Worm (Caenorhabditis elegans) whole organism, mixed stage, embryonic: ENCODE results near the gene F46C8.8.

Experiments
- M03D4.4 ChIP-seq: sonication (generic microtip); optimal IDR thresholded peaks from 2 replicates; lab custom pipeline; 2017; ENCODE audit warnings: mild to moderate bottlenecking, missing genetic modification characterization, missing compliant biosample characterization
- bed-3 ChIP-seq: fragments of 200-800 bp; sonication (Bioruptor generic); optimal IDR thresholded peaks from 3 replicates; lab custom pipeline; 2018; ENCODE audit warnings: mild to moderate bottlenecking, missing genetic modification characterization, moderate library complexity, missing compliant biosample characterization
- blmp-1 ChIP-seq: fragments of 150-350 bp; optimal IDR thresholded peaks from 2 replicates; lab custom pipeline; 2014; ENCODE audit warnings: missing biosample characterization, missing genetic modification characterization
- ceh-39 ChIP-seq: fragments of 150-350 bp; optimal IDR thresholded peaks from 2 replicates; lab custom pipeline; 2014; ENCODE audit warnings: missing biosample characterization, missing genetic modification characterization
- ceh-43 ChIP-seq: fragments of 200-800 bp; sonication (Bioruptor generic); optimal IDR thresholded peaks from 2 replicates; lab custom pipeline; 2018; ENCODE audit warnings: mild to moderate bottlenecking, missing genetic modification characterization, moderate library complexity, missing compliant biosample characterization
- ceh-83 ChIP-seq: fragments of 200-800 bp; sonication (Bioruptor generic); optimal IDR thresholded peaks from 2 replicates; lab custom pipeline; 2018; ENCODE audit warnings: mild to moderate bottlenecking, missing genetic modification characterization, missing compliant biosample characterization
- ces-1 ChIP-seq: fragments of 150-350 bp; optimal IDR thresholded peaks from 2 replicates; lab custom pipeline; 2014; ENCODE audit warnings: missing biosample characterization, missing genetic modification reagents, missing genetic modification characterization
- cnd-1 ChIP-seq: fragments of 200-800 bp; sonication (Bioruptor generic); optimal IDR thresholded peaks from 2 replicates; lab custom pipeline; 2018; ENCODE audit warnings: mild to moderate bottlenecking, missing genetic modification characterization, missing compliant biosample characterization
- drap-1 ChIP-seq: fragments of 200-800 bp; sonication (Bioruptor generic); optimal IDR thresholded peaks from 3 replicates; lab custom pipeline; 2018; ENCODE audit warnings: mild to moderate bottlenecking, missing genetic modification characterization, missing compliant biosample characterization
- elt-1 ChIP-seq: sonication (generic microtip); optimal IDR thresholded peaks from 2 replicates; lab custom pipeline; 2017; ENCODE audit warnings: missing genetic modification characterization, mild to moderate bottlenecking, missing compliant biosample characterization, antibody characterized with exemption, moderate library complexity, borderline replicate concordance; ENCODE audit not compliant: insufficient read depth
- elt-3 ChIP-seq: fragments of 150-350 bp; optimal IDR thresholded peaks from 2 replicates; lab custom pipeline; 2014; ENCODE audit warnings: missing biosample characterization, missing genetic modification characterization
- flh-1 ChIP-seq: fragments of 200-800 bp; sonication (Bioruptor generic); optimal IDR thresholded peaks from 2 replicates; lab custom pipeline; 2018; ENCODE audit warnings: mild to moderate bottlenecking, missing genetic modification characterization, moderate library complexity, missing compliant biosample characterization
- ham-2 ChIP-seq: fragments of 200-800 bp; sonication (Bioruptor generic); optimal IDR thresholded peaks from 2 replicates; lab custom pipeline; 2018; ENCODE audit warnings: mild to moderate bottlenecking, missing genetic modification characterization, missing compliant biosample characterization
- hlh-1 ChIP-seq: fragments of 150-350 bp; optimal IDR thresholded peaks from 2 replicates; lab custom pipeline; 2014; ENCODE audit warnings: missing biosample characterization, missing genetic modification reagents, missing genetic modification characterization
- lin-13 ChIP-seq: fragments of 150-350 bp; optimal IDR thresholded peaks from 2 replicates; lab custom pipeline; 2014; ENCODE audit warnings: missing biosample characterization, missing genetic modification characterization
- lin-32 ChIP-seq: fragments of 200-800 bp; sonication (Bioruptor generic); optimal IDR thresholded peaks from 2 replicates; lab custom pipeline; 2018; ENCODE audit warnings: mild to moderate bottlenecking, missing genetic modification characterization, missing compliant biosample characterization
- lsy-2 ChIP-seq: fragments of 150-350 bp; optimal IDR thresholded peaks from 2 replicates; lab custom pipeline; 2014; ENCODE audit warnings: missing biosample characterization, missing genetic modification characterization
- mab-5 ChIP-seq: fragments of 150-350 bp; optimal IDR thresholded peaks from 2 replicates; lab custom pipeline; 2014; ENCODE audit warnings: missing biosample characterization, missing genetic modification characterization
- mep-1 ChIP-seq: fragments of 150-350 bp; optimal IDR thresholded peaks from 2 replicates; lab custom pipeline; 2017; ENCODE audit warnings: missing biosample characterization, missing genetic modification reagents, missing genetic modification characterization, inconsistent platforms
- mls-2 ChIP-seq: sonication (generic microtip); optimal IDR thresholded peaks from 2 replicates; lab custom pipeline; 2016; ENCODE audit warnings: mild to moderate bottlenecking, missing genetic modification characterization, moderate library complexity, missing compliant biosample characterization
- nhr-12 ChIP-seq: fragments of 150-350 bp; optimal IDR thresholded peaks from 2 replicates; lab custom pipeline; 2014; ENCODE audit warnings: missing biosample characterization, missing genetic modification characterization
- nhr-2 ChIP-seq: fragments of 150-350 bp; optimal IDR thresholded peaks from 2 replicates; lab custom pipeline; 2014; ENCODE audit warnings: missing biosample characterization, missing genetic modification characterization
- nhr-237 ChIP-seq: fragments of 150-350 bp; optimal IDR thresholded peaks from 2 replicates; lab custom pipeline; 2014; ENCODE audit warnings: missing biosample characterization, missing genetic modification characterization
- nhr-28 ChIP-seq: fragments of 150-350 bp; optimal IDR thresholded peaks from 2 replicates; lab custom pipeline; 2014; ENCODE audit warnings: missing biosample characterization, missing genetic modification characterization
- nhr-76 ChIP-seq: sonication (generic microtip); optimal IDR thresholded peaks from 2 replicates; lab custom pipeline; 2017; ENCODE audit warnings: missing biosample characterization, missing genetic modification characterization
- pha-4 ChIP-seq: fragments of 150-350 bp; optimal IDR thresholded peaks from 2 replicates; lab custom pipeline; 2018; ENCODE audit warnings: missing biosample characterization, missing genetic modification reagents, missing genetic modification characterization
- snpc-4 ChIP-seq: fragments of 150-350 bp; optimal IDR thresholded peaks from 2 replicates; lab custom pipeline; 2014; ENCODE audit warnings: missing biosample characterization, missing genetic modification characterization
- sptf-1 ChIP-seq: sonication (generic microtip); optimal IDR thresholded peaks from 2 replicates; lab custom pipeline; 2017; ENCODE audit warnings: mild to moderate bottlenecking, missing genetic modification characterization, moderate library complexity, missing compliant biosample characterization
- tbx-8 ChIP-seq: fragments of 200-800 bp; sonication (Bioruptor generic); optimal IDR thresholded peaks from 2 replicates; lab custom pipeline; 2018; ENCODE audit warnings: mild to moderate bottlenecking, missing genetic modification characterization, moderate library complexity, missing compliant biosample characterization
- unc-120 ChIP-seq: sonication (generic microtip); optimal IDR thresholded peaks from 2 replicates; lab custom pipeline; 2017; ENCODE audit warnings: missing genetic modification characterization, missing compliant biosample characterization; ENCODE audit not compliant: poor library complexity, severe bottlenecking
- unc-39 ChIP-seq: fragments of 150-350 bp; optimal IDR thresholded peaks from 2 replicates; lab custom pipeline; 2014; ENCODE audit warnings: missing biosample characterization, missing genetic modification characterization
- zip-8 ChIP-seq: fragments of 150-350 bp; optimal IDR thresholded peaks from 2 replicates; lab custom pipeline; 2014; ENCODE audit warnings: missing biosample characterization, missing genetic modification characterization
- ztf-11 ChIP-seq: fragments of 150-350 bp; optimal IDR thresholded peaks from 2 replicates; lab custom pipeline; 2014; ENCODE audit warnings: missing biosample characterization, missing genetic modification characterization

F46C8.8 gene

ce11 chrX:7562625-7563024, 8.4 kb upstream of the F46C8.8 start, which contains the start of gene sto-1:
sto-1 (plus strand) TSS chrX:7562824.
- TF ChIP-seq elt-3 (tag; lab: Kevin White, UChicago) (no peak), ztf-11 (tag; lab: Kevin White, UChicago) (no peak), ham-2 (GFP tag; lab: Kevin White, UChicago) (no peak), zip-8 (tag; lab: Kevin White, UChicago) (no peak), nhr-2 (tag; lab: Kevin White, UChicago) (peak; percentile 73), ceh-39 (tag; lab: Kevin White, UChicago) (no peak), hlh-1 (no peak), ces-1 (GFP tag; lab: Kevin White, UChicago) (no peak), lsy-2 (tag; lab: Kevin White, UChicago) (no peak), blmp-1 (tag; lab: Kevin White, UChicago) (no peak), snpc-4 (tag; lab: Kevin White, UChicago) (no peak), lin-32 (GFP tag; lab: Kevin White, UChicago) (no peak), ceh-83 (GFP tag; lab: Kevin White, UChicago) (peak; percentile 12), elt-1 (no peak), cnd-1 (peak; percentile 30), pha-4 (tag; lab: Kevin White, UChicago) (no peak), mep-1 (tag; lab: Kevin White, UChicago) (no peak), drap-1 (GFP tag; lab: Kevin White, UChicago) (no peak), tbx-8 (no peak), nhr-28 (tag; lab: Kevin White, UChicago) (no peak), nhr-76 (tag; lab: Kevin White, UChicago) (no peak), unc-120 (no peak), nhr-12 (tag; lab: Kevin White, UChicago) (no peak), lin-13 (tag; lab: Kevin White, UChicago) (no peak), flh-1 (GFP tag; lab: Kevin White, UChicago) (peak; percentile 14), unc-39 (tag; lab: Kevin White, UChicago) (no peak)

- TF ChIP-seq blmp-1 (tag; lab: Kevin White, UChicago) (no peak), pha-4 (tag; lab: Kevin White, UChicago) (no peak), M03D4.4 (tag; lab: Kevin White, UChicago) (no peak), lsy-2 (tag; lab: Kevin White, UChicago) (no peak)
Observed at ce11 chrX:7561972-7562371, 7.7 kb upstream of the F46C8.8 start.

ce11 chrX:7558928-7559455, 4.8 kb upstream of the F46C8.8 start, which contains the start of the genes PDB1.1 and F08C6.5:
PDB1.1 (minus strand) TSS chrX:7559085.
F08C6.5 (plus strand) TSS chrX:7559405.
- TF ChIP-seq ceh-39 (tag; lab: Kevin White, UChicago) (no peak), nhr-237 (tag; lab: Kevin White, UChicago) (no peak)

- no peak for TF ChIP-seq tbx-8
- TF ChIP-seq blmp-1 (tag; lab: Kevin White, UChicago): no peak
- TF ChIP-seq mep-1 (tag; lab: Kevin White, UChicago): no peak
- TF ChIP-seq drap-1 (GFP tag; lab: Kevin White, UChicago): no peak
- no peak for TF ChIP-seq nhr-76 (tag; lab: Kevin White, UChicago)
- TF ChIP-seq ham-2 (GFP tag; lab: Kevin White, UChicago): no peak
- no peak for TF ChIP-seq mab-5 (tag; lab: Kevin White, UChicago)
- no peak for TF ChIP-seq snpc-4 (tag; lab: Kevin White, UChicago)
- TF ChIP-seq pha-4 (tag; lab: Kevin White, UChicago): no peak
- no peak for TF ChIP-seq nhr-237 (tag; lab: Kevin White, UChicago)
- no peak for TF ChIP-seq bed-3
- no peak for TF ChIP-seq ceh-39 (tag; lab: Kevin White, UChicago)
- no peak for TF ChIP-seq ces-1 (GFP tag; lab: Kevin White, UChicago)
- no peak for TF ChIP-seq zip-8 (tag; lab: Kevin White, UChicago)
- TF ChIP-seq unc-39 (tag; lab: Kevin White, UChicago): no peak
- TF ChIP-seq, all 35 proteins: peak for 0
Observed at ce11 chrX:7553331-7553730, 895 bp downstream of the F46C8.8 start.

ce11 chrX:7550452-7550851, 3.8 kb downstream of the F46C8.8 start:
- TF ChIP-seq sptf-1 (tag; lab: Kevin White, UChicago) (no peak), mls-2 (no peak), ceh-83 (GFP tag; lab: Kevin White, UChicago) (no peak), ceh-43 (GFP tag; lab: Kevin White, UChicago) (no peak), zip-8 (tag; lab: Kevin White, UChicago) (no peak), elt-1 (no peak), M03D4.4 (tag; lab: Kevin White, UChicago) (no peak), nhr-237 (tag; lab: Kevin White, UChicago) (no peak), mep-1 (tag; lab: Kevin White, UChicago) (no peak), flh-1 (GFP tag; lab: Kevin White, UChicago) (no peak), lsy-2 (tag; lab: Kevin White, UChicago) (no peak), tbx-8 (no peak), mab-5 (tag; lab: Kevin White, UChicago) (no peak), unc-120 (no peak), nhr-28 (tag; lab: Kevin White, UChicago) (no peak), cnd-1 (no peak), elt-3 (tag; lab: Kevin White, UChicago) (no peak), drap-1 (GFP tag; lab: Kevin White, UChicago) (no peak), nhr-76 (tag; lab: Kevin White, UChicago) (no peak), snpc-4 (tag; lab: Kevin White, UChicago) (no peak)
